Comparison of ENCODE assay signal across 2 worm cellular contexts in genomic region chrII:14218142-14218541, ce11.
TF ChIP-seq lines count a peak whose summit lies in the region.

No protein-coding gene starts in this region.

TF ChIP-seq in whole organism, L4 larva, 104 proteins besides CTCF, POLR2A, EP300 and RAD21:
- TF ChIP-seq madf-5 (GFP tag; IDR thresholded peaks at IDR 0.05; lab: Robert Waterston, UW) (no peak), F49E8.2 (tag; optimal IDR thresholded peaks at IDR 0.05; lab: Kevin White, UChicago; ENCODE audit: borderline replicate concordance) (peak; percentile 77), snpc-1.2 (GFP tag; IDR thresholded peaks at IDR 0.05; lab: Robert Waterston, UW) (no peak), ces-1 (GFP tag; optimal IDR thresholded peaks at IDR 0.05; lab: Kevin White, UChicago) (no peak), unc-130 (GFP tag; optimal IDR thresholded peaks at IDR 0.05; lab: Kevin White, UChicago) (peak; percentile 31)

TF ChIP-seq in whole organism, young adult, 124 proteins besides CTCF, POLR2A, EP300 and RAD21:
- peak; percentile 58 for TF ChIP-seq mcd-1 (GFP tag; IDR thresholded peaks at IDR 0.05; lab: Robert Waterston, UW)
- peak; percentile 87 for TF ChIP-seq madf-8 (GFP tag; conservative IDR thresholded peaks at IDR 0.05; lab: Robert Waterston, UW)
- no peak for TF ChIP-seq tbp1 (GFP tag; optimal IDR thresholded peaks at IDR 0.05; lab: Kevin White, UChicago)
- no peak for TF ChIP-seq tlf-1 (GFP tag; optimal IDR thresholded peaks at IDR 0.05; lab: Kevin White, UChicago)
- peak; percentile 5 for TF ChIP-seq F49E8.2 (tag; optimal IDR thresholded peaks at IDR 0.05; lab: Kevin White, UChicago; ENCODE audit: insufficient read depth)
- TF ChIP-seq ceh-91 (GFP tag; IDR thresholded peaks at IDR 0.05; lab: Robert Waterston, UW): peak; percentile 81
- TF ChIP-seq D2030.7 (GFP tag; IDR thresholded peaks at IDR 0.05; lab: Robert Waterston, UW): peak; percentile 74; the same call in 1 of the 2 replicates
- TF ChIP-seq ekl-4 (GFP tag; IDR thresholded peaks at IDR 0.05; lab: Robert Waterston, UW): 0 out of 2 replicates have a peak, but pooled peaks have one; percentile 50
- 0 out of 2 replicates have a peak, but pooled peaks have one; percentile 15 for TF ChIP-seq hmg-1.2 (GFP tag; IDR thresholded peaks at IDR 0.05; lab: Robert Waterston, UW)
- peak; percentile 13 for TF ChIP-seq ztf-18 (tag; optimal IDR thresholded peaks at IDR 0.05; lab: Kevin White, UChicago)
- TF ChIP-seq ZK185.1 (tag; optimal IDR thresholded peaks at IDR 0.05; lab: Kevin White, UChicago; ENCODE audit: poor library complexity, severe bottlenecking): no peak
- no peak for TF ChIP-seq snpc-4 (GFP tag; optimal IDR thresholded peaks at IDR 0.05; lab: Kevin White, UChicago)
- TF ChIP-seq snpc-4 (tag; optimal IDR thresholded peaks at IDR 0.05; lab: Kevin White, UChicago): peak in 2 of 4 experiments; percentile 10 to 24
- 0 out of 2 replicates have a peak, but pooled peaks have one; percentile 11 for TF ChIP-seq egrh-3 (GFP tag; IDR thresholded peaks at IDR 0.05; lab: Robert Waterston, UW)
- no peak for TF ChIP-seq rec-8 (tag; optimal IDR thresholded peaks at IDR 0.05; lab: Kevin White, UChicago)
- peak; percentile 32 for TF ChIP-seq efl-1 (GFP tag; optimal IDR thresholded peaks at IDR 0.05; lab: Kevin White, UChicago)
- TF ChIP-seq madf-6 (GFP tag; IDR thresholded peaks at IDR 0.05; lab: Robert Waterston, UW): peak; percentile 94
- TF ChIP-seq nhr-80 (tag; optimal IDR thresholded peaks at IDR 0.05; lab: Kevin White, UChicago): no peak
- peak; percentile 95 for TF ChIP-seq xnd-1 (tag; optimal IDR thresholded peaks at IDR 0.05; lab: Kevin White, UChicago)
- no peak for TF ChIP-seq unc-130 (GFP tag; optimal IDR thresholded peaks at IDR 0.05; lab: Kevin White, UChicago)
- no peak for TF ChIP-seq attf-6 (GFP tag; IDR thresholded peaks at IDR 0.05; lab: Robert Waterston, UW)
- TF ChIP-seq lir-1 (GFP tag; conservative IDR thresholded peaks at IDR 0.05; lab: Robert Waterston, UW): no peak
- TF ChIP-seq lsl-1 (GFP tag; optimal IDR thresholded peaks at IDR 0.05; lab: Kevin White, UChicago): peak; percentile 98
- TF ChIP-seq snpc-1.3 (tag; optimal IDR thresholded peaks at IDR 0.05; lab: Kevin White, UChicago; ENCODE audit: insufficient read depth): peak; percentile 27
- no peak for TF ChIP-seq dpff-1 (tag; optimal IDR thresholded peaks at IDR 0.05; lab: Kevin White, UChicago)
- TF ChIP-seq cebp-1 (GFP tag; IDR thresholded peaks at IDR 0.05; lab: Robert Waterston, UW): no peak
- TF ChIP-seq cebp-1 (tag; optimal IDR thresholded peaks at IDR 0.05; lab: Kevin White, UChicago): no peak
- no peak for TF ChIP-seq atf-7 (tag; optimal IDR thresholded peaks at IDR 0.05; lab: Kevin White, UChicago)
- no peak for TF ChIP-seq hmg-20 (GFP tag; IDR thresholded peaks at IDR 0.05; lab: Robert Waterston, UW)
- no peak for TF ChIP-seq gei-17 (GFP tag; optimal IDR thresholded peaks at IDR 0.05; lab: Kevin White, UChicago)
- TF ChIP-seq rpc-1 (optimal IDR thresholded peaks at IDR 0.05; lab: Kevin White, UChicago): no peak
- TF ChIP-seq rpc-1 (tag; optimal IDR thresholded peaks at IDR 0.05; lab: Kevin White, UChicago): no peak
- TF ChIP-seq lin-54 (GFP tag; optimal IDR thresholded peaks at IDR 0.05; lab: Kevin White, UChicago): peak; percentile 48
- no peak for TF ChIP-seq mxl-1 (tag; optimal IDR thresholded peaks at IDR 0.05; lab: Kevin White, UChicago)
- no peak for TF ChIP-seq ztf-28 (GFP tag; IDR thresholded peaks at IDR 0.05; lab: Robert Waterston, UW)
- TF ChIP-seq him-1 (tag; optimal IDR thresholded peaks at IDR 0.05; lab: Kevin White, UChicago): peak; percentile 74
- peak; percentile 54 for TF ChIP-seq snpc-3.4 (tag; optimal IDR thresholded peaks at IDR 0.05; lab: Kevin White, UChicago)
- no peak for TF ChIP-seq F57A8.1 (GFP tag; optimal IDR thresholded peaks at IDR 0.05; lab: Kevin White, UChicago)
- TF ChIP-seq dpl-1 (GFP tag; optimal IDR thresholded peaks at IDR 0.05; lab: Kevin White, UChicago): no peak
- TF ChIP-seq F33H1.4 (GFP tag; IDR thresholded peaks at IDR 0.05; lab: Robert Waterston, UW): peak; percentile 97
- no peak for TF ChIP-seq nhr-179 (tag; optimal IDR thresholded peaks at IDR 0.05; lab: Kevin White, UChicago)
- TF ChIP-seq ztf-22 (GFP tag; optimal IDR thresholded peaks at IDR 0.05; lab: Kevin White, UChicago): no peak

Comparison
In these comparisons a context has a peak if more than half of its experiments do, and no peak if none do; other contexts are left out.
1. Of the 7 proteins assayed by ChIP-seq in both whole organism, young adult and whole organism, L4 larva: peak only in whole organism, young adult: none; only in whole organism, L4 larva: unc-130; in both: F49E8.2; in neither: 4; mixed calls (peak in some experiments, not most) for 1.